Worm (Caenorhabditis elegans) whole organism, L1 larva: ENCODE results near the gene plk-1.

Experiments used
- F16B12.6 ChIP-seq: fragments of 150-350 bp; optimal IDR thresholded peaks from 2 replicates; lab custom pipeline; 2014; ENCODE audit warnings: missing biosample characterization, missing genetic modification characterization
- aha-1 ChIP-seq: fragments of 150-350 bp; optimal IDR thresholded peaks from 2 replicates; lab custom pipeline; 2014; ENCODE audit warnings: missing biosample characterization, missing genetic modification characterization
- blmp-1 ChIP-seq: fragments of 150-350 bp; optimal IDR thresholded peaks from 2 replicates; lab custom pipeline; 2014; ENCODE audit warnings: missing biosample characterization, missing genetic modification characterization
- ceh-63 ChIP-seq: fragments of 200-800 bp; sonication (Bioruptor generic); optimal IDR thresholded peaks from 2 replicates; lab custom pipeline; 2018; ENCODE audit warnings: mild to moderate bottlenecking, missing genetic modification characterization, missing compliant biosample characterization
- ces-1 ChIP-seq: fragments of 150-350 bp; optimal IDR thresholded peaks from 2 replicates; lab custom pipeline; 2014; ENCODE audit warnings: missing biosample characterization, missing genetic modification reagents, missing genetic modification characterization
- dpl-1 ChIP-seq, 3 experiments: fragments of 150-350 bp in 2 of 3; sonication (generic microtip) in 1 of 3; optimal IDR thresholded peaks; 2 replicates each; lab custom pipeline; 2014 to 2017; ENCODE audit warnings: missing biosample characterization in 3 of 3, missing genetic modification characterization in 3 of 3, missing genetic modification reagents in 3 of 3
- dsc-1 ChIP-seq: sonication (generic microtip); optimal IDR thresholded peaks from 2 replicates; lab custom pipeline; 2016; ENCODE audit warnings: mild to moderate bottlenecking, missing genetic modification characterization, missing compliant biosample characterization
- efl-1 ChIP-seq, 4 experiments: fragments of 150-350 bp; optimal IDR thresholded peaks in 3 of 4; peaks in 1 of 4; 1 replicate in 1 of 4; 2 replicates in 3 of 4; lab custom pipeline; 2014; ENCODE audit warnings: missing biosample characterization in 2 of 4, missing genetic modification characterization in 2 of 4, missing genetic modification reagents in 2 of 4
- efl-3 ChIP-seq: fragments of 200-800 bp; sonication (Bioruptor generic); optimal IDR thresholded peaks from 2 replicates; lab custom pipeline; 2018; ENCODE audit warnings: mild to moderate bottlenecking, missing genetic modification characterization, missing compliant biosample characterization
- egl-27 ChIP-seq, 2 experiments: fragments of 150-350 bp in 1 of 2; sonication (generic microtip); optimal IDR thresholded peaks; 3 replicates each; lab custom pipeline; 2017 to 2018; ENCODE audit warnings: missing biosample characterization in 2 of 2, missing genetic modification characterization in 2 of 2, missing genetic modification reagents in 2 of 2
- elt-2 ChIP-seq: sonication (generic microtip); optimal IDR thresholded peaks from 2 replicates; lab custom pipeline; 2016; ENCODE audit warnings: missing genetic modification characterization, mild to moderate bottlenecking, inconsistent platforms, missing compliant biosample characterization, missing genetic modification reagents
- ets-5 ChIP-seq: fragments of 200-800 bp; sonication (Bioruptor generic); IDR thresholded peaks from 2 replicates; pipeline ENCODE4 v1.3.6; 2022; ENCODE audit warnings: missing genetic modification characterization, missing compliant biosample characterization
- fkh-10 ChIP-seq: sonication (generic microtip); optimal IDR thresholded peaks from 2 replicates; lab custom pipeline; 2017; ENCODE audit warnings: missing biosample characterization, missing genetic modification reagents, missing genetic modification characterization
- fkh-4 ChIP-seq: sonication (generic microtip); optimal IDR thresholded peaks from 2 replicates; lab custom pipeline; 2016; ENCODE audit warnings: missing compliant biosample characterization, missing genetic modification characterization, borderline replicate concordance
- fos-1 ChIP-seq: fragments of 150-350 bp; optimal IDR thresholded peaks from 2 replicates; lab custom pipeline; 2014; ENCODE audit warnings: missing biosample characterization, missing genetic modification characterization
- grh-1 ChIP-seq: fragments of 200-800 bp; sonication (Bioruptor generic); IDR thresholded peaks from 2 replicates; pipeline ENCODE4 v1.3.6; 2022; ENCODE audit warnings: missing genetic modification reagents, missing genetic modification characterization, missing compliant biosample characterization
- hlh-17 ChIP-seq: fragments of 200-800 bp; sonication (Bioruptor generic); optimal IDR thresholded peaks from 2 replicates; lab custom pipeline; 2018; ENCODE audit warnings: missing genetic modification characterization, mild to moderate bottlenecking, missing compliant biosample characterization, moderate library complexity, borderline replicate concordance
- lin-14 ChIP-seq: fragments of 200-800 bp; sonication (Bioruptor generic); optimal IDR thresholded peaks from 2 replicates; lab custom pipeline; 2018; ENCODE audit warnings: mild to moderate bottlenecking, missing genetic modification characterization, moderate library complexity, missing compliant biosample characterization
- lin-35 ChIP-seq, 2 experiments: fragments of 150-350 bp; optimal IDR thresholded peaks; 2 replicates each; lab custom pipeline; 2014; ENCODE audit warnings: missing biosample characterization in 2 of 2, missing genetic modification characterization in 2 of 2, missing genetic modification reagents in 2 of 2
- lsy-2 ChIP-seq, 2 experiments: fragments of 150-350 bp; optimal IDR thresholded peaks; 2 replicates each; lab custom pipeline; 2014; ENCODE audit warnings: missing biosample characterization in 2 of 2, missing genetic modification characterization in 2 of 2
- mab-9 ChIP-seq: fragments of 200-800 bp; sonication (Bioruptor generic); IDR thresholded peaks from 2 replicates; pipeline ENCODE4 v1.3.6; 2022; ENCODE audit warnings: missing genetic modification reagents, missing genetic modification characterization, missing compliant biosample characterization
- mdl-1 ChIP-seq, 2 experiments: fragments of 150-350 bp; optimal IDR thresholded peaks; 2 replicates each; lab custom pipeline; 2014 to 2017; ENCODE audit warnings: missing biosample characterization in 2 of 2, missing genetic modification characterization in 2 of 2, inconsistent platforms in 1 of 2
- mef-2 ChIP-seq: fragments of 150-350 bp; optimal IDR thresholded peaks from 2 replicates; lab custom pipeline; 2014; ENCODE audit warnings: missing biosample characterization, missing genetic modification characterization
- mep-1 ChIP-seq: fragments of 150-350 bp; optimal IDR thresholded peaks from 2 replicates; lab custom pipeline; 2014; ENCODE audit warnings: missing biosample characterization, missing genetic modification characterization
- nhr-12 ChIP-seq: sonication (generic microtip); optimal IDR thresholded peaks from 2 replicates; lab custom pipeline; 2017; ENCODE audit warnings: missing biosample characterization, missing genetic modification characterization
- nhr-20 ChIP-seq: sonication (generic microtip); optimal IDR thresholded peaks from 2 replicates; lab custom pipeline; 2016; ENCODE audit warnings: mild to moderate bottlenecking, missing genetic modification characterization, missing compliant biosample characterization
- nhr-237 ChIP-seq: fragments of 150-350 bp; optimal IDR thresholded peaks from 2 replicates; lab custom pipeline; 2014; ENCODE audit warnings: missing biosample characterization, missing genetic modification characterization
- nhr-28 ChIP-seq: fragments of 150-350 bp; optimal IDR thresholded peaks from 2 replicates; lab custom pipeline; 2014; ENCODE audit warnings: missing biosample characterization, missing genetic modification characterization
- nhr-71 ChIP-seq: sonication (generic microtip); optimal IDR thresholded peaks from 2 replicates; lab custom pipeline; 2016; ENCODE audit warnings: mild to moderate bottlenecking, missing genetic modification characterization, moderate library complexity, missing compliant biosample characterization
- nhr-76 ChIP-seq: sonication (generic microtip); optimal IDR thresholded peaks from 2 replicates; lab custom pipeline; 2017; ENCODE audit warnings: missing biosample characterization, missing genetic modification characterization
- nhr-77 ChIP-seq: fragments of 150-350 bp; optimal IDR thresholded peaks from 2 replicates; lab custom pipeline; 2014; ENCODE audit warnings: missing biosample characterization, missing genetic modification characterization
- nhr-85 ChIP-seq: sonication (generic microtip); peaks from one replicate; lab custom pipeline; 2016; ENCODE audit warnings: missing genetic modification characterization, inconsistent platforms, missing compliant biosample characterization
- nhr-90 ChIP-seq: sonication (generic microtip); optimal IDR thresholded peaks from 2 replicates; lab custom pipeline; 2016; ENCODE audit warnings: mild to moderate bottlenecking, missing genetic modification characterization, missing compliant biosample characterization; ENCODE audit not compliant: poor library complexity
- pag-3 ChIP-seq: sonication (generic microtip); optimal IDR thresholded peaks from 2 replicates; lab custom pipeline; 2017; ENCODE audit warnings: missing genetic modification characterization, mild to moderate bottlenecking, missing compliant biosample characterization, antibody characterized with exemption, borderline replicate concordance; ENCODE audit not compliant: insufficient read depth
- pax-3 ChIP-seq: fragments of 200-800 bp; sonication (Bioruptor generic); optimal IDR thresholded peaks from 2 replicates; lab custom pipeline; 2018; ENCODE audit warnings: mild to moderate bottlenecking, missing genetic modification characterization, moderate library complexity, missing compliant biosample characterization
- rnt-1 ChIP-seq: sonication (generic microtip); optimal IDR thresholded peaks from 2 replicates; lab custom pipeline; 2016; ENCODE audit warnings: mild to moderate bottlenecking, missing genetic modification characterization, moderate library complexity, missing compliant biosample characterization
- snpc-4 ChIP-seq: fragments of 150-350 bp; optimal IDR thresholded peaks from 2 replicates; lab custom pipeline; 2014; ENCODE audit warnings: missing biosample characterization, missing genetic modification characterization
- snu-23 ChIP-seq: sonication (generic microtip); optimal IDR thresholded peaks from 2 replicates; lab custom pipeline; 2016; ENCODE audit warnings: missing genetic modification characterization, missing compliant biosample characterization
- sox-4 ChIP-seq: sonication (generic microtip); optimal IDR thresholded peaks from 2 replicates; lab custom pipeline; 2016; ENCODE audit warnings: missing genetic modification characterization, missing compliant biosample characterization
- sptf-1 ChIP-seq: fragments of 150-350 bp; optimal IDR thresholded peaks from 2 replicates; lab custom pipeline; 2014; ENCODE audit warnings: missing biosample characterization, missing genetic modification characterization
- swsn-7 ChIP-seq: sonication (generic microtip); optimal IDR thresholded peaks from 2 replicates; lab custom pipeline; 2016; ENCODE audit warnings: missing genetic modification characterization, missing compliant biosample characterization
- tbx-2 ChIP-seq: sonication (generic microtip); optimal IDR thresholded peaks from 2 replicates; lab custom pipeline; 2016; ENCODE audit warnings: missing genetic modification characterization, missing compliant biosample characterization
- tlp-1 ChIP-seq: fragments of 150-350 bp; optimal IDR thresholded peaks from 2 replicates; lab custom pipeline; 2014; ENCODE audit warnings: missing biosample characterization, missing genetic modification characterization
- unc-130 ChIP-seq: fragments of 150-350 bp; optimal IDR thresholded peaks from 2 replicates; lab custom pipeline; 2017; ENCODE audit warnings: missing biosample characterization, missing genetic modification characterization, inconsistent platforms
- unc-30 ChIP-seq: sonication (generic microtip); optimal IDR thresholded peaks from 2 replicates; lab custom pipeline; 2017; ENCODE audit warnings: missing biosample characterization, missing genetic modification characterization
- unc-62 ChIP-seq: fragments of 150-350 bp; optimal IDR thresholded peaks from 2 replicates; lab custom pipeline; 2014; ENCODE audit warnings: missing biosample characterization, missing genetic modification reagents, missing genetic modification characterization
- unc-86 ChIP-seq: sonication (generic microtip); optimal IDR thresholded peaks from 2 replicates; lab custom pipeline; 2016; ENCODE audit warnings: missing genetic modification characterization, missing compliant biosample characterization
- xbp-1 ChIP-seq: sonication (generic microtip); optimal IDR thresholded peaks from 2 replicates; lab custom pipeline; 2016; ENCODE audit warnings: missing genetic modification characterization, missing compliant biosample characterization
- ztf-11 ChIP-seq, 2 experiments: sonication (generic microtip); optimal IDR thresholded peaks; 2 replicates each; lab custom pipeline; 2016 to 2017; ENCODE audit warnings: missing genetic modification characterization in 2 of 2, missing biosample characterization in 1 of 2, missing compliant biosample characterization in 1 of 2

plk-1 gene

DNA sequence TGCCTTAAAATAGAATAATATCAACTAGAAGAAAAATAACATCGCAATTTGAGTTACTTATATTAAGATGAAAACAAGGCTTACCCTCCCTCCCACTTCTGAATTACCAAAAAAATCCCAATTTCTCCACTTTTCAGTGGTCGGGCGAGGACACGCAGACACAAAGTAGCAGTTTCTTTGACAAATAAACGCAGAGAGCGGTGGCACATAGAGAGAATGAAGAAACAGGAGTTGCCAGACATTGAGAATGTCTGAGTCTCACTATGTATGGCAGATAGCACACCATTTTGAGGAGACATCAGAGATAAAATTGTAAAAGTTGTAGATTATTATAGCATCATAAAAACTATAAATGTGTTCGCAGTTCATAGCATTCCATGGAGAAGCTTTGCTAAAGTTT lies 24.1 kb downstream of the plk-1 start (continued):
- no peak for TF ChIP-seq unc-30
- TF ChIP-seq tbx-2 (tag; lab: Kevin White, UChicago), result peak; percentile 50
- peak; percentile 46 for TF ChIP-seq unc-86
- no peak for TF ChIP-seq nhr-28 (tag; lab: Kevin White, UChicago)
- TF ChIP-seq efl-3 (GFP tag; lab: Kevin White, UChicago), result no peak
- peak in 2 of 3 experiments; percentile 33 to 36 for TF ChIP-seq dpl-1 (GFP tag; optimal IDR thresholded peaks at IDR 0.05; lab: Kevin White, UChicago)
- no peak for TF ChIP-seq nhr-76 (tag; lab: Kevin White, UChicago)
- TF ChIP-seq nhr-20 (tag; lab: Kevin White, UChicago), result peak; percentile 53
- peak; percentile 32 to 54 for TF ChIP-seq lin-35 (GFP tag; optimal IDR thresholded peaks at IDR 0.05; lab: Kevin White, UChicago)
- TF ChIP-seq ceh-63 (GFP tag; lab: Kevin White, UChicago), result no peak
- TF ChIP-seq mab-9, result no peak
- TF ChIP-seq sptf-1, result no peak
- TF ChIP-seq snpc-4 (tag; lab: Kevin White, UChicago), result no peak
- peak; percentile 56 for TF ChIP-seq xbp-1
- TF ChIP-seq hlh-17, result no peak
- no peak for TF ChIP-seq aha-1 (tag; lab: Kevin White, UChicago)
- TF ChIP-seq ces-1, result no peak
- no peak for TF ChIP-seq sox-4 (tag; lab: Kevin White, UChicago)
- TF ChIP-seq nhr-237 (tag; lab: Kevin White, UChicago), result peak; percentile 52
- TF ChIP-seq mep-1 (tag; lab: Kevin White, UChicago), result peak; percentile 78
- TF ChIP-seq rnt-1, result peak; percentile 71
- no peak for TF ChIP-seq unc-130 (tag; lab: Kevin White, UChicago)
- no peak for TF ChIP-seq mef-2
- no peak for TF ChIP-seq pag-3 (tag; lab: Kevin White, UChicago)
- TF ChIP-seq nhr-85 (tag; lab: Kevin White, UChicago), result peak; percentile 82
- TF ChIP-seq tlp-1, result no peak
- TF ChIP-seq fkh-10 (GFP tag; lab: Kevin White, UChicago), result no peak
- TF ChIP-seq nhr-12 (tag; lab: Kevin White, UChicago), result no peak
- TF ChIP-seq fkh-4 (tag; lab: Kevin White, UChicago), result no peak
- no peak for TF ChIP-seq unc-62 (GFP tag; lab: Kevin White, UChicago)
- TF ChIP-seq nhr-77, result peak; percentile 48
- TF ChIP-seq fos-1 (tag; lab: Kevin White, UChicago), result peak; percentile 56
- peak; percentile 84 for TF ChIP-seq lin-14 (GFP tag; lab: Kevin White, UChicago)
- TF ChIP-seq elt-2 (tag; lab: Kevin White, UChicago), result peak; percentile 22

DNA sequence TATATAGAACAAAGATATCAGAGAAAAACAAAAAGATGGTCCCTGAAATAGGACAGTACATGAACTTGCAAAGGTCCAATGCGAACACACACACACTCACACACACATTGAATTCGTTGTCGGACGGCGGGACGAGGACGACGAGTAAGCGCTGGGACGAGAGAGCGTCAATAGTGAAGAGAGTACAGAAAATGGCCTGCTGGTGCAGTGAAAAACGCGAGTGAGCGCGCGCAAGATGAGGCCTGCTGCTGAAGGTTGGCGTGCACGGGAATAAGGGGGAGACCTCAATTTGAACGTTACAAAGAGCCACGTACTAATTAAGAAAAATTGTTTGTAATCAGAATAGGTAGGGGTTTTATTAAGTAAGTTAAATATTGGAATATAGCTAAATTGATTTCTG lies 25.8 kb downstream of the plk-1 start:
- TF ChIP-seq snpc-4 (tag; lab: Kevin White, UChicago), result no peak
- peak; percentile 4 for TF ChIP-seq nhr-71
- no peak for TF ChIP-seq nhr-28 (tag; lab: Kevin White, UChicago)
- peak; percentile 3 for TF ChIP-seq tbx-2 (tag; lab: Kevin White, UChicago)
- TF ChIP-seq nhr-12 (tag; lab: Kevin White, UChicago), result no peak
- no peak for TF ChIP-seq pax-3 (tag; lab: Kevin White, UChicago)
- peak; percentile 6 to 20 for TF ChIP-seq lin-35 (GFP tag; optimal IDR thresholded peaks at IDR 0.05; lab: Kevin White, UChicago)
- TF ChIP-seq dsc-1 (tag; lab: Kevin White, UChicago), result peak; percentile 24
- TF ChIP-seq pag-3 (tag; lab: Kevin White, UChicago), result no peak
- no peak for TF ChIP-seq nhr-76 (tag; lab: Kevin White, UChicago)
- TF ChIP-seq grh-1, result no peak
- peak; percentile 15 for TF ChIP-seq nhr-20 (tag; lab: Kevin White, UChicago)
- TF ChIP-seq blmp-1 (tag; lab: Kevin White, UChicago), result peak; percentile 19
- TF ChIP-seq F16B12.6 (tag; lab: Kevin White, UChicago), result no peak
- TF ChIP-seq ets-5, result no peak
- TF ChIP-seq nhr-85 (tag; lab: Kevin White, UChicago), result no peak
- peak; percentile 25 to 52 for TF ChIP-seq lsy-2 (tag; optimal IDR thresholded peaks at IDR 0.05; lab: Kevin White, UChicago)
- TF ChIP-seq swsn-7 (tag; lab: Kevin White, UChicago), result peak; percentile 29
- no peak for TF ChIP-seq egl-27 (tag; optimal IDR thresholded peaks at IDR 0.05; lab: Kevin White, UChicago)
- no peak for TF ChIP-seq sox-4 (tag; lab: Kevin White, UChicago)
- no peak for TF ChIP-seq fos-1 (tag; lab: Kevin White, UChicago)
- peak; percentile 47 for TF ChIP-seq mep-1 (tag; lab: Kevin White, UChicago)
- peak in 1 of 2 experiments; percentile 29 for TF ChIP-seq mdl-1 (tag; optimal IDR thresholded peaks at IDR 0.05; lab: Kevin White, UChicago)
- TF ChIP-seq fkh-4 (tag; lab: Kevin White, UChicago), result no peak
- peak in 1 of 2 experiments; percentile 23 for TF ChIP-seq efl-1 (optimal IDR thresholded peaks at IDR 0.05; lab: Kevin White, UChicago)
- TF ChIP-seq efl-1 (GFP tag; optimal IDR thresholded peaks at IDR 0.05 in 1 of 2; lab: Kevin White, UChicago), result no peak
- peak; percentile 1 for TF ChIP-seq rnt-1
- TF ChIP-seq ztf-11 (tag; optimal IDR thresholded peaks at IDR 0.05; lab: Kevin White, UChicago), result no peak
- peak; percentile 34 for TF ChIP-seq snu-23 (GFP tag; lab: Kevin White, UChicago)
- no peak for TF ChIP-seq nhr-237 (tag; lab: Kevin White, UChicago)
- TF ChIP-seq nhr-90 (tag; lab: Kevin White, UChicago), result no peak
